Worm (Caenorhabditis elegans) whole organism, mixed stage, embryonic: ENCODE measurements around the gene cdc-25.3.

Source experiments
- blmp-1 ChIP-seq: fragments of 150-350 bp; optimal IDR thresholded peaks from 2 replicates; lab custom pipeline; 2014; ENCODE audit warnings: missing biosample characterization, missing genetic modification characterization
- elt-1 ChIP-seq: sonication (generic microtip); optimal IDR thresholded peaks from 2 replicates; lab custom pipeline; 2017; ENCODE audit warnings: missing genetic modification characterization, mild to moderate bottlenecking, missing compliant biosample characterization, antibody characterized with exemption, moderate library complexity, borderline replicate concordance; ENCODE audit not compliant: insufficient read depth
- lin-13 ChIP-seq: fragments of 150-350 bp; optimal IDR thresholded peaks from 2 replicates; lab custom pipeline; 2014; ENCODE audit warnings: missing biosample characterization, missing genetic modification characterization
- nhr-237 ChIP-seq: fragments of 150-350 bp; optimal IDR thresholded peaks from 2 replicates; lab custom pipeline; 2014; ENCODE audit warnings: missing biosample characterization, missing genetic modification characterization
- nhr-76 ChIP-seq: sonication (generic microtip); optimal IDR thresholded peaks from 2 replicates; lab custom pipeline; 2017; ENCODE audit warnings: missing biosample characterization, missing genetic modification characterization
- pha-4 ChIP-seq: fragments of 150-350 bp; optimal IDR thresholded peaks from 2 replicates; lab custom pipeline; 2018; ENCODE audit warnings: missing biosample characterization, missing genetic modification reagents, missing genetic modification characterization
- sptf-1 ChIP-seq: sonication (generic microtip); optimal IDR thresholded peaks from 2 replicates; lab custom pipeline; 2017; ENCODE audit warnings: mild to moderate bottlenecking, missing genetic modification characterization, moderate library complexity, missing compliant biosample characterization

- no peak for TF ChIP-seq elt-1
- TF ChIP-seq sptf-1 = peak; percentile 78
- no peak for TF ChIP-seq blmp-1 (tag; lab: Kevin White, UChicago)
- no peak for TF ChIP-seq pha-4 (tag; lab: Kevin White, UChicago)
- TF ChIP-seq nhr-76 (tag; lab: Kevin White, UChicago) = no peak
- TF ChIP-seq nhr-237 (tag; lab: Kevin White, UChicago) = peak; percentile 44
- peak; percentile 81 for TF ChIP-seq lin-13
Measured at ce11 chrIII:8887184-8887801, 30.4 kb downstream of the cdc-25.3 start, which contains the start of gene famh-136.
